Worm (Caenorhabditis elegans): ENCODE measurements around the gene gbh-2.

DNA sequence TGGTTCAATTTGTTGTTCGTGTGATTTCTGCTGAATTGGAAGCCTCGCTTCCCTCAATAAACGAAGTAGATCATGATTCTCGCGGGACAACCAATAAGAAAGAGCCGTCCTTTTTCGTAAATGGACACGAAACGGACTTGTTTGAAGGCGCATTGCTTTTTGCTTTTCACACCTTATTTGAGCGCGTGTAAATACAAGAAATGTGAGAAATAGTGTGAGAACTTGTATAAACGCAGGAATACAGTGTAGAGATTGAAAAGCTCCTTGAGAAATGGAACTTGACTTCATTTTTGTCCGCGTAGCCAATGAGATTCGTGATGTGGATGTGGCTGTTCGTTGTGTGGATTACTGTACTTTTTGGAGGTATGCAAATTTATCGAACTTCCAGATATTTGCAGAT lies 34.9 kb downstream of the gbh-2 start, which contains the start of gene cht-2:
- TF ChIP-seq daf-12 (tag; optimal IDR thresholded peaks at IDR 0.05) = no peak
- TF ChIP-seq pha-4 (tag; optimal IDR thresholded peaks at IDR 0.05) = no peak

All from whole organism, L3 larva.